Worm (Caenorhabditis elegans): Measurements from ENCODE around the gene K05B2.2.
A peak's percentile ranks its signal among the peaks of the same experiment; 100 is the strongest.

The K05B2.2 gene

DNA sequence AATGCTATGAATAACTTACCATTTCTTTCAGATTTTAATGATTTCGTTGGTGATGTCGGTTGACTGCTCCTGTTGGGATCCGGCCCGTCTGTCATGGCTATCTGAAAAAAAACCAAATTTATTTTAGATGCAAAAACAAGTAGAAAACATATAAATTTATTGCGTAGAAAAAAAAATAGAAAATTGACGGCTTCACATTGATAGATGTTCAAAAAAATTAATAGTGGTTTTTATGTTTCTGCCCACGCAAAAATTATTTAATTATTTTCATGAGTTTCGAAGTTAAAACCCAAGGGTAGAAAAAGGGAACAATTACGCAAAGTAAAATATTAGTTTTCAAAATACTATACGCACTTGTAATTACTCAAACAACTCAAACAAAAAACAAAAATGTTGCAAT, 23.8 kb downstream of the K05B2.2 start, which contains the start of gene mct-4:
Gene mct-4 (minus strand): TSS at position 101 of the 400 bp plus-strand sequence.
- TF ChIP-seq nhr-12 (tag; optimal IDR thresholded peaks at IDR 0.05), result no peak
- no peak for TF ChIP-seq hmg-11 (tag; optimal IDR thresholded peaks at IDR 0.05)
- no peak for TF ChIP-seq ztf-4 (tag; optimal IDR thresholded peaks at IDR 0.05)
- no peak for TF ChIP-seq ZK546.5 (tag; optimal IDR thresholded peaks at IDR 0.05)
- TF ChIP-seq ceh-82 (tag; optimal IDR thresholded peaks at IDR 0.05), result no peak
- no peak for TF ChIP-seq ztf-11 (tag; optimal IDR thresholded peaks at IDR 0.05)
- no peak for TF ChIP-seq pha-4 (tag; optimal IDR thresholded peaks at IDR 0.05)
- no peak for TF ChIP-seq fkh-10 (GFP tag; optimal IDR thresholded peaks at IDR 0.05)
- no peak for TF ChIP-seq nhr-28 (tag; optimal IDR thresholded peaks at IDR 0.05)
- TF ChIP-seq ama-1 (optimal IDR thresholded peaks at IDR 0.05), result no peak
- TF ChIP-seq mml-1 (tag; optimal IDR thresholded peaks at IDR 0.05), result no peak

DNA sequence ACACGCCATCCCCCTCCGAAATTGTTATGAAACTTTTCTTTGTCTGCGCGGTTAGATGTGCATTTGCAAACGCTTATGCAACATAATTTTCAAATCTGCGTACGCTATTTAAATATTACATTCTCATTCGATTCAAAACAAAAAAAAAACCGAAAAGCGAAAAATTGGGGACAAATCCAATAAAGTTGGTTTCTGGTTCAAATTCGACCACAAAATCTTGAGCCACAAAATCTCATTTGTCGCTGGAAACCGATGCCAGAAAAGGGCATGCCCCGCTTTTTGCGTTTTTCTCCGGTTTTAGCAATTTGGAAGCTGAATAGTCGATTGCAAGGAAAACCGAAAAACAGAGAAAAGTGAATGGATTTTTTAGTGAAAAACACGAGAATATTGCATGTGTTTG, 26.1 kb downstream of the K05B2.2 start:
- TF ChIP-seq lin-39 (tag; optimal IDR thresholded peaks at IDR 0.05) (no peak), nhr-77 (tag; optimal IDR thresholded peaks at IDR 0.05) (no peak), daf-12 (tag; optimal IDR thresholded peaks at IDR 0.05) (no peak), fkh-2 (tag; optimal IDR thresholded peaks at IDR 0.05) (no peak), fkh-10 (GFP tag; optimal IDR thresholded peaks at IDR 0.05) (no peak), ceh-28 (tag; optimal IDR thresholded peaks at IDR 0.05) (no peak), ceh-9 (tag; optimal IDR thresholded peaks at IDR 0.05) (no peak), nhr-25 (tag; optimal IDR thresholded peaks at IDR 0.05) (no peak), nfya-1 (tag; optimal IDR thresholded peaks at IDR 0.05; ENCODE audit: insufficient read depth) (no peak), nhr-28 (tag; optimal IDR thresholded peaks at IDR 0.05) (no peak), nhr-23 (tag; optimal IDR thresholded peaks at IDR 0.05) (no peak), lin-15B (tag; optimal IDR thresholded peaks at IDR 0.05) (no peak), pqm-1 (tag; optimal IDR thresholded peaks at IDR 0.05) (no peak), ceh-16 (tag; optimal IDR thresholded peaks at IDR 0.05) (no peak), pha-4 (tag; optimal IDR thresholded peaks at IDR 0.05) (no peak), egl-27 (tag; optimal IDR thresholded peaks at IDR 0.05) (no peak), elt-2 (tag; optimal IDR thresholded peaks at IDR 0.05) (no peak)

DNA sequence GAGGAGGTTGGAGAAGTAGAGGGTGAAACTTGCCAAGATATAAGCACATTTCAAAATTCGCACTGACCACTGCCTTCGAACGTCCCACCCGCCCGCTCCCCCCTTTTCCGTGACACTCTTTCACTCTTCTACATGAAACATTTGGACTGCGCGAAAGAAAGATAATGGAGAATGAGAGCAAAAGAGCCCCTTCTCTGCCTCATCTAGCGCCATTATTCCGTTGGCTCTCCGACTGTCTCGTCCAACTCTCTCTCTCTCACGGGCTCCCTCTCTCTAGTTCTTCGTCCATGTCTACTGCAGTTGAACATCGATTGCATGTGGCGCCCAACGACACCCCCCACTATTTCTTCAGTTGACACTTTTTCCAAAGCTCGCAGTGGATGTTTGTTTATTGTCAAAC, 27.1 kb downstream of the K05B2.2 start:
- no peak for TF ChIP-seq ceh-28 (tag; optimal IDR thresholded peaks at IDR 0.05)
- no peak for TF ChIP-seq zag-1 (tag; optimal IDR thresholded peaks at IDR 0.05)
- TF ChIP-seq nfya-1 (tag; optimal IDR thresholded peaks at IDR 0.05; ENCODE audit: insufficient read depth), result peak; percentile 49
- TF ChIP-seq mml-1 (tag; optimal IDR thresholded peaks at IDR 0.05), result no peak
- TF ChIP-seq ceh-16 (tag; optimal IDR thresholded peaks at IDR 0.05), result no peak
- no peak for TF ChIP-seq sea-2 (GFP tag; optimal IDR thresholded peaks at IDR 0.05)
- TF ChIP-seq hmg-11 (tag; optimal IDR thresholded peaks at IDR 0.05), result peak; percentile 52
- no peak for TF ChIP-seq egl-27 (tag; optimal IDR thresholded peaks at IDR 0.05)
- no peak for TF ChIP-seq ZK546.5 (tag; optimal IDR thresholded peaks at IDR 0.05)
- no peak for TF ChIP-seq skn-1 (tag; optimal IDR thresholded peaks at IDR 0.05)
- TF ChIP-seq elt-1 (tag; optimal IDR thresholded peaks at IDR 0.05), result no peak
- no peak for TF ChIP-seq fkh-2 (tag; optimal IDR thresholded peaks at IDR 0.05)
- no peak for TF ChIP-seq nhr-76 (tag; optimal IDR thresholded peaks at IDR 0.05)
- TF ChIP-seq tbx-2 (tag; optimal IDR thresholded peaks at IDR 0.05), result no peak
- TF ChIP-seq lin-39 (tag; optimal IDR thresholded peaks at IDR 0.05), result peak; percentile 86
- TF ChIP-seq ceh-9 (tag; optimal IDR thresholded peaks at IDR 0.05), result no peak
- no peak for TF ChIP-seq R02D3.7 (tag; optimal IDR thresholded peaks at IDR 0.05)
- no peak for TF ChIP-seq lsy-12 (tag; optimal IDR thresholded peaks at IDR 0.05)

DNA sequence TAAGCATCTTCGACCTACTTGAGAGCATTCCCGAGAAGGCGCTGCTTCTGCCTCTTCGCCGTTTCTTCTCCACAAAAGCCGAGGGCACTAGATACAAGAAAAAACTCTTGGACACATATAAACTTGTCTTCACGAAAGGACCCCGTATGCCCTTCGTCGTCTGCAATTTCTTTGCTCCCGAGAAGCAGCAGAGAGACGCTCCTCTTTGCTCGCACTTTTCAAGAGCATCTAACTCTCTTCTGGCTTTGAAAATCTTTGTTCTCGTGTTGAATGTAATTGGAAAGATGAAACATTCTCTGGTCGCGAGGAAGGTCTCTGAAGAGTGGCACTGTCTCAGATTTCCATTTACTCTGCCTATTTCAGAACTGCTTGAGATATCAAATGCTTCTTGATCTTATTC, 33.1 kb downstream of the K05B2.2 start:
- peak; percentile 54 for TF ChIP-seq fkh-10 (GFP tag; optimal IDR thresholded peaks at IDR 0.05)
- no peak for TF ChIP-seq elt-3 (tag; optimal IDR thresholded peaks at IDR 0.05)

DNA sequence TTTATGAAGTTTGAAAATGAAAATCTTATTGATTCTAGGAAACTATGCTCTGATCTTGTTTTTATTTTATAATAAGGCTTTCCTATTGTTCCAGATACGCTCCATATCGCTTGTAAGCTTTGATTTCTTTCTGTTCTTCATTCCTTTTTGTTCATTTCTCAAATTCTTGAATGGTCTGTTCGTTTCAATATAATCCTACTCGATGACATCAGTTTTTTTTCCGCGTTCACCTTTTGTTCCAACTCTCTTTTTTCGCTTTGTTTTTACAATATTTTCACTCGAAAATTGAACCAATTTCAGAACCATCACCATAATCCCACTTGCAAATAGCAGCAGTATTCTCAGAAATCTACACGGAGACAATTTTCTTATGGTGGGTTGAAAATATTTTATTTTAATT, 41.9 kb downstream of the K05B2.2 start, which contains the start of gene tyra-3:
Gene tyra-3 (plus strand): TSS at position 301 of the 400 bp plus-strand sequence.
- no peak for TF ChIP-seq unc-39 (tag; optimal IDR thresholded peaks at IDR 0.05)
- no peak for TF ChIP-seq ztf-4 (tag; optimal IDR thresholded peaks at IDR 0.05)
- no peak for TF ChIP-seq fkh-10 (GFP tag; optimal IDR thresholded peaks at IDR 0.05)
- no peak for TF ChIP-seq mml-1 (tag; optimal IDR thresholded peaks at IDR 0.05)
- no peak for TF ChIP-seq pqm-1 (tag; optimal IDR thresholded peaks at IDR 0.05)
- no peak for TF ChIP-seq snpc-4 (tag; optimal IDR thresholded peaks at IDR 0.05)
- no peak for TF ChIP-seq zag-1 (tag; optimal IDR thresholded peaks at IDR 0.05)
- TF ChIP-seq fkh-2 (tag; optimal IDR thresholded peaks at IDR 0.05), result no peak
- TF ChIP-seq nfya-1 (tag; optimal IDR thresholded peaks at IDR 0.05; ENCODE audit: insufficient read depth), result no peak
- TF ChIP-seq skn-1 (tag; optimal IDR thresholded peaks at IDR 0.05), result no peak
- no peak for TF ChIP-seq nhr-43 (tag; optimal IDR thresholded peaks at IDR 0.05; ENCODE audit: poor library complexity, severe bottlenecking)
- TF ChIP-seq eor-1 (tag; optimal IDR thresholded peaks at IDR 0.05), result no peak
- TF ChIP-seq jun-1 (tag; optimal IDR thresholded peaks at IDR 0.05), result no peak
- no peak for TF ChIP-seq R02D3.7 (tag; optimal IDR thresholded peaks at IDR 0.05)
